Worm (Caenorhabditis elegans): ENCODE data around the gene W06B4.2.

ce11 chrII:4495844-4496243 lies 27.9 kb downstream of the W06B4.2 start:
- TF ChIP-seq elt-1 (tag; optimal IDR thresholded peaks at IDR 0.05) (no peak), nhr-237 (tag; optimal IDR thresholded peaks at IDR 0.05) (no peak), ZK546.5 (tag; optimal IDR thresholded peaks at IDR 0.05) (no peak), nhr-11 (tag; optimal IDR thresholded peaks at IDR 0.05) (no peak), nhr-12 (tag; optimal IDR thresholded peaks at IDR 0.05) (no peak), Y55F3AM.14 (GFP tag; optimal IDR thresholded peaks at IDR 0.05) (no peak)

Measured in whole organism, L2 larva.